Worm (Caenorhabditis elegans): ENCODE data around the gene gcsh-1.

The gcsh-1 gene

DNA sequence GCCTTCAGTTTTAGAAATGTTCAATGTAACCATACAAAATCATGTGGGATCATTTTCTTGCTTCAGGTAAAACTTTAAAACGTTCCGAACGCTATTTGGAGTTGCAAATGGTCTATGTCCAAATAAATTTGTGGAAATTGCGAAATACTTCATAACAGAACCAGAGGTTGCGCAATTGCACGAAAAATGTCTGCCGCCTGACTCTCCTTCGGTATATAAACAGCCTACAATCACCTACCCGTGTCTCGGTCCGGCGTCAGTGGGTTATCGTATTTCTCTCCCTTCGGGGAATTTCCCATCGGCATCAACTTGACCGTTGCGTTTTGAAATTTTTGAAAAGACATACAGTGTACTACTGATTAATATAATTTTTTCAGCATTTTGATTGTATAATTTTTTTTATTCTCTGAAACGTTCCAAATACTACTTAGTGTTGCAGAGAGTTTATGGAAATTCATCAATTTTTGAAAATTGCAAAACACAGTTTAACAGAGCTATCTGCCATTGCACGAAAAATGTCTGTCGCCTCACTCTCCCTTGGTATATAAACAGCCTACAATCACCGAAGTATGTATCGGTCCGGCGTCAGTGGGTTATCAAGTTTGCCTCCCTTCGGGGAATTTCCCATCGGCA, 38.1 kb downstream of the gcsh-1 start (continued):
- peak; percentile 47 for TF ChIP-seq nhr-48 (tag; optimal IDR thresholded peaks at IDR 0.05)
- no peak for TF ChIP-seq ceh-44 (GFP tag; IDR thresholded peaks at IDR 0.05)
- no peak for TF ChIP-seq ces-1 (GFP tag; optimal IDR thresholded peaks at IDR 0.05)
- TF ChIP-seq nhr-6 (tag; optimal IDR thresholded peaks at IDR 0.05): no peak
- no peak for TF ChIP-seq jun-1 (tag; optimal IDR thresholded peaks at IDR 0.05)
- no peak for TF ChIP-seq hif-1 (tag; optimal IDR thresholded peaks at IDR 0.05)
- TF ChIP-seq F44E2.7 (GFP tag; IDR thresholded peaks at IDR 0.05): 0 out of 2 replicates have a peak, but pooled peaks have one; percentile 12
- TF ChIP-seq tag-97 (GFP tag; IDR thresholded peaks at IDR 0.05): 0 out of 2 replicates have a peak, but pooled peaks have one; percentile 47
- TF ChIP-seq spr-3 (GFP tag; optimal IDR thresholded peaks at IDR 0.05): peak; percentile 73
- 0 out of 2 replicates have a peak, but pooled peaks have one; percentile 45 for TF ChIP-seq mxl-2 (GFP tag; conservative IDR thresholded peaks at IDR 0.05)
- 0 out of 2 replicates have a peak, but pooled peaks have one; percentile 11 for TF ChIP-seq mdt-29 (GFP tag; IDR thresholded peaks at IDR 0.05)
- TF ChIP-seq nhr-102 (tag; optimal IDR thresholded peaks at IDR 0.05): no peak
- TF ChIP-seq rbr-2 (tag; optimal IDR thresholded peaks at IDR 0.05): peak; percentile 59
- TF ChIP-seq set-16 (GFP tag; IDR thresholded peaks at IDR 0.05): no peak
- no peak for TF ChIP-seq nhr-11 (tag; optimal IDR thresholded peaks at IDR 0.05)
- TF ChIP-seq lin-39 (tag; optimal IDR thresholded peaks at IDR 0.05): no peak
- TF ChIP-seq zfp-2 (tag; optimal IDR thresholded peaks at IDR 0.05): no peak
- TF ChIP-seq ceh-62 (tag; optimal IDR thresholded peaks at IDR 0.05): no peak
- TF ChIP-seq vab-7 (GFP tag; IDR thresholded peaks at IDR 0.05): no peak; the same call in 1 of the 2 replicates
- no peak for TF ChIP-seq hmg-1.1 (GFP tag; IDR thresholded peaks at IDR 0.05)
- peak; percentile 76; the same call in 1 of the 2 replicates for TF ChIP-seq pha-4 (GFP tag; IDR thresholded peaks at IDR 0.05)
- no peak for TF ChIP-seq pha-4 (tag; optimal IDR thresholded peaks at IDR 0.05)
- peak in 1 of 2 experiments; percentile 47 for TF ChIP-seq daf-16 (GFP tag; optimal IDR thresholded peaks at IDR 0.05)
- peak; percentile 78 for TF ChIP-seq daf-16 (tag; optimal IDR thresholded peaks at IDR 0.05)
- TF ChIP-seq ZK337.2 (GFP tag; IDR thresholded peaks at IDR 0.05): peak; percentile 49; the same call in 1 of the 2 replicates
- peak; percentile 58; the same call in 1 of the 2 replicates for TF ChIP-seq F26F4.8 (GFP tag; conservative IDR thresholded peaks at IDR 0.05)
- peak; percentile 52 for TF ChIP-seq nhr-28 (tag; optimal IDR thresholded peaks at IDR 0.05)
- 0 out of 2 replicates have a peak, but pooled peaks have one; percentile 12 for TF ChIP-seq daf-19 (GFP tag; conservative IDR thresholded peaks at IDR 0.05)
- TF ChIP-seq ztf-7 (tag; optimal IDR thresholded peaks at IDR 0.05): peak; percentile 92
- TF ChIP-seq aly-2 (tag; optimal IDR thresholded peaks at IDR 0.05): no peak
- peak; percentile 11 for TF ChIP-seq lin-13 (GFP tag; optimal IDR thresholded peaks at IDR 0.05)
- no peak for TF ChIP-seq ztf-11 (tag; optimal IDR thresholded peaks at IDR 0.05)
- no peak for TF ChIP-seq dpl-1 (GFP tag; optimal IDR thresholded peaks at IDR 0.05)

DNA sequence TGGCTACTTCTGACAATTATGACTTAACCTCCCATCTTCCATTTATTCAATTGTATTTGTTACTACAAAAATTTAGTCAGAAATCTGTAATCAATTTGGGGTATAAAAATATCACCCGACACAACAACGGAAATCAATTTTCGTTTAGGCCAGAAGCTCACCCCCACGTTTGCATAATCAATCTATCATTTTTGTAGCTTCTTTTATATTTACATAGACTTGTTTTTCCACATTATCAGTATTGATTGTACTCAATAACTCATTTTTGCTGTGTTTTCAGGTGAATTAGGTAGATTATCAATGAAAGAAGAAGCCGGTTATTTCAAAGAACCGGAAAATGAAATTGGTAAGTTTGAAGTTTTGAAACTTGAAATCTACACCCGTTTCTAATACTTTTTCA, 41.1 kb downstream of the gcsh-1 start, which contains the start of gene M163.5:
M163.5 (plus strand) TSS at position 301 of the 400 bp plus-strand sequence.
- TF ChIP-seq php-3 (GFP tag; IDR thresholded peaks at IDR 0.05) (no peak), ceh-20 (GFP tag; IDR thresholded peaks at IDR 0.05) (no peak), dmd-8 (GFP tag; IDR thresholded peaks at IDR 0.05) (no peak), aly-2 (tag; optimal IDR thresholded peaks at IDR 0.05) (no peak), daf-8 (GFP tag; IDR thresholded peaks at IDR 0.05) (no peak), Y75B8A.6 (GFP tag; IDR thresholded peaks at IDR 0.05) (no peak), mep-1 (tag; optimal IDR thresholded peaks at IDR 0.05) (no peak), madf-9 (GFP tag; conservative IDR thresholded peaks at IDR 0.05) (no peak), lin-1 (GFP tag; IDR thresholded peaks at IDR 0.05) (no peak), dpl-1 (GFP tag; optimal IDR thresholded peaks at IDR 0.05) (no peak)

Data from whole organism, L4 larva.